Worm (Caenorhabditis elegans) whole organism, L3 larva: ENCODE data around the gene ZK596.2.

Experiments used
- daf-12 ChIP-seq: fragments of 150-350 bp; optimal IDR thresholded peaks from 2 replicates; lab custom pipeline; 2014; ENCODE audit warnings: missing biosample characterization, missing genetic modification reagents, missing genetic modification characterization
- elt-2 ChIP-seq: sonication (generic microtip); optimal IDR thresholded peaks from 2 replicates; lab custom pipeline; 2016; ENCODE audit warnings: missing genetic modification reagents, mild to moderate bottlenecking, missing genetic modification characterization, missing compliant biosample characterization
- hmg-11 ChIP-seq: sonication (generic microtip); optimal IDR thresholded peaks from 2 replicates; lab custom pipeline; 2016; ENCODE audit warnings: missing genetic modification characterization, missing compliant biosample characterization
- jun-1 ChIP-seq: fragments of 150-350 bp; optimal IDR thresholded peaks from 2 replicates; lab custom pipeline; 2014; ENCODE audit warnings: missing biosample characterization, missing genetic modification reagents, missing genetic modification characterization
- nfya-1 ChIP-seq: sonication (generic microtip); optimal IDR thresholded peaks from 2 replicates; lab custom pipeline; 2017; ENCODE audit warnings: missing genetic modification characterization, mild to moderate bottlenecking, missing compliant biosample characterization, antibody characterized with exemption, moderate library complexity; ENCODE audit not compliant: insufficient read depth
- nhr-77 ChIP-seq: fragments of 150-350 bp; optimal IDR thresholded peaks from 2 replicates; lab custom pipeline; 2014; ENCODE audit warnings: missing biosample characterization, missing genetic modification characterization
- unc-62 ChIP-seq: fragments of 150-350 bp; sonication (generic microtip); optimal IDR thresholded peaks from 4 replicates; lab custom pipeline; 2014; ENCODE audit warnings: missing biosample characterization, missing genetic modification reagents, missing genetic modification characterization
- ztf-11 ChIP-seq: fragments of 150-350 bp; optimal IDR thresholded peaks from 2 replicates; lab custom pipeline; 2014; ENCODE audit warnings: missing biosample characterization, missing genetic modification characterization

ce11 chrIV:10894255-10894654 is 14.9 kb downstream of the ZK596.2 start, which contains the start of gene srlf-14:
- TF ChIP-seq hmg-11 (tag; lab: Kevin White, UChicago): no peak
- no peak for TF ChIP-seq nfya-1 (tag; lab: Kevin White, UChicago)
- TF ChIP-seq elt-2 (tag; lab: Kevin White, UChicago): no peak
- no peak for TF ChIP-seq jun-1
- no peak for TF ChIP-seq ztf-11
- no peak for TF ChIP-seq unc-62 (GFP tag; lab: Kevin White, UChicago)
- no peak for TF ChIP-seq nhr-77 (tag; lab: Kevin White, UChicago)
- TF ChIP-seq daf-12 (tag; lab: Kevin White, UChicago): no peak
